Worm (Caenorhabditis elegans): ENCODE measurements around the gene grl-26.

- TF ChIP-seq lsy-2 (tag; optimal IDR thresholded peaks at IDR 0.05) (no peak), aly-2 (tag; optimal IDR thresholded peaks at IDR 0.05) (no peak), zag-1 (tag; optimal IDR thresholded peaks at IDR 0.05) (no peak), snpc-1.2 (GFP tag; IDR thresholded peaks at IDR 0.05) (no peak), pqm-1 (tag; optimal IDR thresholded peaks at IDR 0.05) (no peak), lin-39 (tag; optimal IDR thresholded peaks at IDR 0.05) (no peak), jun-1 (tag; optimal IDR thresholded peaks at IDR 0.05) (no peak), F37D6.2 (tag; optimal IDR thresholded peaks at IDR 0.05) (no peak), fkh-10 (GFP tag; optimal IDR thresholded peaks at IDR 0.05) (no peak), ama-1 (optimal IDR thresholded peaks at IDR 0.05) (no peak), tra-1 (GFP tag; IDR thresholded peaks at IDR 0.05) (no peak), mxl-3 (GFP tag; optimal IDR thresholded peaks at IDR 0.05) (no peak), nhr-28 (tag; optimal IDR thresholded peaks at IDR 0.05) (no peak), nhr-10 (tag; optimal IDR thresholded peaks at IDR 0.05) (no peak)
These were observed 34.6 kb downstream of the grl-26 start, which contains the start of gene T21D12.14 for ce11 chrIV:288027-288426.
